Fruit fly (Drosophila melanogaster): Measurements from ENCODE around the gene Uros1.

Gene Uros1

DNA sequence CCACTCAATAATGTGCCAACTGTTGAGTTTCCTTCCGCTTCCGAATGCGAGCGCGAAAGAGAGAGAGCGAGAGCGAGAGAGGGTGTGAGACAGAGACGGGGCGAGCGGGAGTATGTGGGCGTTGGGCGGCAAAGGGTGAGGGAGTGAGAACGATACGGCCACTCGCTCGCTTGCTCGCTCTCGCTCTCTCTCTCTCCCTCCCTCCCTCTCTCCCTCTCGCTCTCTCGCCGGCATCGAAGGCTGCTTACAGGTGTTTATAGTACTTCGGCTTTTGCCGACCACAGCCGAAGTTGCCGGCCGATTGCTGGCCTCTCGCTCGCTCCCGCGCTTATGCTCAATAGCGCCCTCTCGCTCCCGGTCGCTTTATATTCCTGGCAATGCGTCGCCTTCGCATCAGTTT is 24.7 kb upstream of the Uros1 start (continued):
- no peak for TF ChIP-seq CG13287 (GFP tag; IDR thresholded peaks at IDR 0.05; ENCODE audit: partially characterized antibody)
- no peak for TF ChIP-seq Dip2 (GFP tag; IDR thresholded peaks at IDR 0.05)
- TF ChIP-seq CG12942 (GFP tag; optimal IDR thresholded peaks at IDR 0.05), result no peak
- peak; percentile 75 for TF ChIP-seq Med (GFP tag)
- TF ChIP-seq slbo (GFP tag; IDR thresholded peaks at IDR 0.05), result peak; percentile 32; the same call in 1 of the 2 replicates
- no peak for TF ChIP-seq sima (GFP tag; optimal IDR thresholded peaks at IDR 0.05)
- 0 out of 2 replicates have a peak, but pooled peaks have one; percentile 13 for TF ChIP-seq sob (GFP tag; IDR thresholded peaks at IDR 0.05)
- no peak for TF ChIP-seq btn (GFP tag; optimal IDR thresholded peaks at IDR 0.05)
- no peak for TF ChIP-seq CG5245 (GFP tag; optimal IDR thresholded peaks at IDR 0.05)
- TF ChIP-seq B-H1 (GFP tag; IDR thresholded peaks at IDR 0.05), result no peak
- no peak for TF ChIP-seq br (optimal IDR thresholded peaks at IDR 0.05)
- TF ChIP-seq CG1647 (GFP tag; optimal IDR thresholded peaks at IDR 0.05), result no peak
- TF ChIP-seq CG6791 (GFP tag; IDR thresholded peaks at IDR 0.05; ENCODE audit: partially characterized antibody), result no peak
- no peak for TF ChIP-seq Xrp1 (GFP tag; IDR thresholded peaks at IDR 0.05)
- TF ChIP-seq amos (GFP tag; IDR thresholded peaks at IDR 0.05; ENCODE audit: partially characterized antibody), result no peak
- no peak for TF ChIP-seq crc (GFP tag; optimal IDR thresholded peaks at IDR 0.05)
- TF ChIP-seq nau (GFP tag; optimal IDR thresholded peaks at IDR 0.05), result no peak
- TF ChIP-seq CG5180 (GFP tag; optimal IDR thresholded peaks at IDR 0.05), result no peak
- TF ChIP-seq CG8944 (GFP tag; optimal IDR thresholded peaks at IDR 0.05), result no peak
- TF ChIP-seq CG2116 (GFP tag; optimal IDR thresholded peaks at IDR 0.05), result no peak
- TF ChIP-seq CG11695 (GFP tag; IDR thresholded peaks at IDR 0.05), result 0 out of 3 replicates have a peak, but pooled peaks have one; percentile 18
- no peak for TF ChIP-seq CG10274 (GFP tag; optimal IDR thresholded peaks at IDR 0.05)
- TF ChIP-seq vvl (GFP tag; IDR thresholded peaks at IDR 0.05), result no peak
- TF ChIP-seq CG8290 (GFP tag; optimal IDR thresholded peaks at IDR 0.05), result peak; percentile 31
- TF ChIP-seq CG8290 (tag; optimal IDR thresholded peaks at IDR 0.05), result peak; percentile 30 to 49
- 0 out of 2 replicates have a peak, but pooled peaks have one; percentile 16 for TF ChIP-seq Atf6 (GFP tag; IDR thresholded peaks at IDR 0.05)
- TF ChIP-seq dmrt11E (tag; optimal IDR thresholded peaks at IDR 0.05), result no peak
- no peak for TF ChIP-seq ham (GFP tag; IDR thresholded peaks at IDR 0.05)
- no peak for TF ChIP-seq Hr78 (GFP tag; optimal IDR thresholded peaks at IDR 0.05)
- TF ChIP-seq CG34376 (GFP tag; optimal IDR thresholded peaks at IDR 0.05), result no peak
- no peak for TF ChIP-seq ara (GFP tag; IDR thresholded peaks at IDR 0.05)
- TF ChIP-seq CG11560 (tag; IDR thresholded peaks at IDR 0.05), result no peak
- no peak for TF ChIP-seq zen (tag; optimal IDR thresholded peaks at IDR 0.05)
- TF ChIP-seq salm (tag; optimal IDR thresholded peaks at IDR 0.05), result no peak
- TF ChIP-seq grn (GFP tag; optimal IDR thresholded peaks at IDR 0.05), result no peak
- TF ChIP-seq CG16863 (GFP tag; optimal IDR thresholded peaks at IDR 0.05), result no peak
- no peak for TF ChIP-seq ssp (GFP tag; IDR thresholded peaks at IDR 0.05)
- TF ChIP-seq gcm (GFP tag; optimal IDR thresholded peaks at IDR 0.05), result no peak
- no peak for TF ChIP-seq h (optimal IDR thresholded peaks at IDR 0.05)
- no peak for TF ChIP-seq stc (GFP tag; IDR thresholded peaks at IDR 0.05)
- TF ChIP-seq Sry-β (GFP tag; optimal IDR thresholded peaks at IDR 0.05), result no peak
- no peak for TF ChIP-seq cas (GFP tag; IDR thresholded peaks at IDR 0.05)
- TF ChIP-seq CG10543 (GFP tag; optimal IDR thresholded peaks at IDR 0.05), result peak; percentile 11
- TF ChIP-seq tna (GFP tag; IDR thresholded peaks at IDR 0.05; ENCODE audit: partially characterized antibody), result no peak
- TF ChIP-seq Opbp (GFP tag; IDR thresholded peaks at IDR 0.05; ENCODE audit: partially characterized antibody), result 0 out of 3 replicates have a peak, but pooled peaks have one; percentile 16
- TF ChIP-seq Hr51 (GFP tag; optimal IDR thresholded peaks at IDR 0.05), result no peak
- TF ChIP-seq vfl (GFP tag; optimal IDR thresholded peaks at IDR 0.05), result no peak
- peak; percentile 92 for TF ChIP-seq kah (GFP tag; optimal IDR thresholded peaks at IDR 0.05)
- TF ChIP-seq Rfx (GFP tag; IDR thresholded peaks at IDR 0.05), result no peak
- peak; percentile 34 for TF ChIP-seq Hand (GFP tag; optimal IDR thresholded peaks at IDR 0.05)
- TF ChIP-seq CG17385 (GFP tag; optimal IDR thresholded peaks at IDR 0.05), result no peak
- TF ChIP-seq CG2129 (GFP tag; IDR thresholded peaks at IDR 0.05; ENCODE audit: partially characterized antibody), result no peak

Measured in whole organism, embryonic.